Fruit fly (Drosophila melanogaster): ENCODE measurements around the gene abd-A.

dm6 chr3R:16833022-16833421 is 3.2 kb upstream of the abd-A start:
- TF ChIP-seq unpg (GFP tag; optimal IDR thresholded peaks at IDR 0.05): no peak
- no peak for TF ChIP-seq D19A (tag; optimal IDR thresholded peaks at IDR 0.05)
- no peak for TF ChIP-seq bab2 (GFP tag; optimal IDR thresholded peaks at IDR 0.05)
- no peak for TF ChIP-seq CG13894 (tag; optimal IDR thresholded peaks at IDR 0.05)
- no peak for TF ChIP-seq ftz-f1 (GFP tag; optimal IDR thresholded peaks at IDR 0.05)
- no peak for TF ChIP-seq jumu (GFP tag; optimal IDR thresholded peaks at IDR 0.05)
